Worm (Caenorhabditis elegans): ENCODE results near the gene Y46G5A.29.

- no peak for TF ChIP-seq klf-2 (GFP tag; conservative IDR thresholded peaks at IDR 0.05)
- TF ChIP-seq med-1 (GFP tag; optimal IDR thresholded peaks at IDR 0.05; ENCODE audit: insufficient read depth) = no peak
- TF ChIP-seq ztf-29 (GFP tag; IDR thresholded peaks at IDR 0.05) = no peak
- TF ChIP-seq flt-1 (GFP tag; IDR thresholded peaks at IDR 0.05) = no peak
Observed at ce11 chrII:12865604-12866003, 9.6 kb downstream of the Y46G5A.29 start, which contains the start of gene snf-5.

All from whole organism, midembryonic.